Worm (Caenorhabditis elegans) whole organism, late embryonic: Measurements from ENCODE around the gene cdc-25.4.
A peak's percentile ranks its signal among the peaks of the same experiment; 100 is the strongest.

Source experiments
- C08G9.2 ChIP-seq: sonication (generic microtip); optimal IDR thresholded peaks from 2 replicates; lab custom pipeline; 2016; ENCODE audit warnings: mild to moderate bottlenecking, missing genetic modification characterization, moderate library complexity, missing compliant biosample characterization
- ceh-24 ChIP-seq: sonication (generic microtip); optimal IDR thresholded peaks from 2 replicates; lab custom pipeline; 2016; ENCODE audit warnings: mild to moderate bottlenecking, missing genetic modification characterization, missing compliant biosample characterization
- che-1 ChIP-seq: sonication (generic microtip); optimal IDR thresholded peaks from 2 replicates; lab custom pipeline; 2016; ENCODE audit warnings: mild to moderate bottlenecking, missing genetic modification characterization, missing compliant biosample characterization
- dmd-4 ChIP-seq: sonication (generic microtip); optimal IDR thresholded peaks from 2 replicates; lab custom pipeline; 2016; ENCODE audit warnings: borderline replicate concordance, missing genetic modification characterization, missing compliant biosample characterization
- fax-1 ChIP-seq: sonication (generic microtip); optimal IDR thresholded peaks from 2 replicates; lab custom pipeline; 2016; ENCODE audit warnings: missing genotype, missing genetic modification characterization, missing compliant biosample characterization
- lim-6 ChIP-seq: sonication (generic microtip); optimal IDR thresholded peaks from 2 replicates; lab custom pipeline; 2016; ENCODE audit warnings: missing genetic modification characterization, missing compliant biosample characterization
- mec-3 ChIP-seq: sonication (generic microtip); optimal IDR thresholded peaks from 2 replicates; lab custom pipeline; 2016; ENCODE audit warnings: borderline replicate concordance, missing genetic modification characterization, missing compliant biosample characterization
- nfya-1 ChIP-seq: sonication (generic microtip); optimal IDR thresholded peaks from 2 replicates; lab custom pipeline; 2017; ENCODE audit warnings: missing genetic modification characterization, mild to moderate bottlenecking, missing compliant biosample characterization, antibody characterized with exemption, moderate library complexity
- nhr-232 ChIP-seq: sonication (generic microtip); optimal IDR thresholded peaks from 2 replicates; lab custom pipeline; 2016; ENCODE audit warnings: missing genetic modification characterization, missing compliant biosample characterization
- npax-4 ChIP-seq: sonication (generic microtip); optimal IDR thresholded peaks from 2 replicates; lab custom pipeline; 2016; ENCODE audit warnings: missing genetic modification characterization, missing compliant biosample characterization
- pha-2 ChIP-seq: sonication (generic microtip); optimal IDR thresholded peaks from 2 replicates; lab custom pipeline; 2017; ENCODE audit warnings: mild to moderate bottlenecking, missing genetic modification characterization, missing compliant biosample characterization
- ref-2 ChIP-seq: sonication (generic microtip); optimal IDR thresholded peaks from 2 replicates; lab custom pipeline; 2016; ENCODE audit warnings: missing genetic modification characterization, missing compliant biosample characterization
- sdc-2 ChIP-seq: sonication (generic microtip); optimal IDR thresholded peaks from 2 replicates; lab custom pipeline; 2016; ENCODE audit warnings: missing genotype, missing genetic modification characterization, missing compliant biosample characterization
- sox-2 ChIP-seq: fragments of 200-800 bp; sonication (Bioruptor generic); IDR thresholded peaks from 2 replicates; pipeline ENCODE4 v1.3.6; 2022; ENCODE audit warnings: missing genetic modification reagents, missing genetic modification characterization, missing compliant biosample characterization
- unc-3 ChIP-seq, 2 experiments: fragments of 200-800 bp in 1 of 2; sonication (Bioruptor generic) in 1 of 2; sonication (generic microtip) in 1 of 2; conservative IDR thresholded peaks in 1 of 2; optimal IDR thresholded peaks in 1 of 2; 2 replicates each; pipeline versions ENCODE4 v1.3.6 to Lab custom; 2016 to 2022; ENCODE audit warnings: missing compliant biosample characterization in 2 of 2, missing genetic modification characterization in 2 of 2, missing genetic modification reagents in 1 of 2
- unc-55 ChIP-seq: sonication (generic microtip); optimal IDR thresholded peaks from 2 replicates; lab custom pipeline; 2017; ENCODE audit warnings: missing biosample characterization, missing genetic modification reagents, missing genetic modification characterization
- zip-5 ChIP-seq: sonication (generic microtip); optimal IDR thresholded peaks from 2 replicates; lab custom pipeline; 2016; ENCODE audit warnings: missing genetic modification characterization, missing compliant biosample characterization
- ztf-16 ChIP-seq: sonication (generic microtip); optimal IDR thresholded peaks from 2 replicates; lab custom pipeline; 2017; ENCODE audit warnings: missing genetic modification characterization, missing compliant biosample characterization

Gene cdc-25.4

DNA sequence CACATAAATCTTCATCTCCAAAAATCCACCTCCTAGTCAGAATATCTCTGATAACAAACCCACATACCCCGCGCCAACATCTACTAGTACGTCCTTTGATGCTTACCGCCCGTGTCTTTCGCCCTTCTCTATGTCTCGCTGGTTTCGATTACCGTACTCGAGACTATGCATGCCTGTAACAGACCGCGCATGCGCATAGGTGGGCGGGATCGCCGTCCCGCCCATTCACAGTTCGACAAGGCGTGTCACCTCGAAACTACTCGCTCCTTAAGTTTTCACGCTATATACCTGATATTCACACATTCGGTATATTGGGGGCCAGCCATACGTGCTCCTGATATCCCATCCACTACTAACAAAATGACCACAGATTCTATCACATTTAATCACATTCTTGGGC, 42.8 kb downstream of the cdc-25.4 start, which contains the start of gene pax-3:
Gene pax-3, plus strand, starts transcription at position 83 of the 400 bp plus-strand sequence.
- TF ChIP-seq ceh-24 = no peak
- TF ChIP-seq nfya-1 (tag; lab: Kevin White, UChicago) = peak; percentile 69
- TF ChIP-seq, all 69 proteins: peak for 1

DNA sequence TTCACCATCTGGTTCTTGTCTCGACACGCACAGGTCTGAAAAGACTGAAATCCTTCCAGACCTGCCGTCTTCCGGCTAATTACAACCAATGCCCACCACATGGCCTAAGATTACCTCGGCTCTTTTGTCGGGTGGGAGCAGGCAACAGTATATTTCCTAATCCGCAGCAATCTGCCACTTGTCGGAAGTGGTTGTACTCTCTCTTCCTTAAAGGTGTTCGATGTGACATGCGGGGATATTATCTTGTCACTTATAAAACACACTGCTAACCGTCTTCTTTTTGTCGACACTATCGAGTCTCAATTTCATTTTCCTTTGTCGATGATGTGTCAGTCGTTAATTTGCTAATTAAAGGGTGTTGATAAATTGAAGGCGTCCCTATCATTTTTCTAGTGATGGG, 45.2 kb downstream of the cdc-25.4 start, which contains the start of gene F27E5.3:
Gene F27E5.3, minus strand, starts transcription at position 101 of the 400 bp plus-strand sequence.
- no peak for TF ChIP-seq unc-55 (GFP tag; lab: Kevin White, UChicago)
- TF ChIP-seq fax-1 (tag; lab: Kevin White, UChicago) = no peak
- no peak for TF ChIP-seq C08G9.2 (tag; lab: Kevin White, UChicago)
- TF ChIP-seq ztf-16 = no peak
- no peak for TF ChIP-seq ref-2 (tag; lab: Kevin White, UChicago)
- no peak for TF ChIP-seq unc-3 (GFP tag; conservative IDR thresholded peaks at IDR 0.05; lab: Robert Waterston, UW)
- TF ChIP-seq unc-3 (tag; optimal IDR thresholded peaks at IDR 0.05; lab: Kevin White, UChicago) = no peak
- TF ChIP-seq zip-5 (tag; lab: Kevin White, UChicago) = no peak
- no peak for TF ChIP-seq sox-2 (GFP tag; lab: Robert Waterston, UW)
- no peak for TF ChIP-seq nhr-232 (tag; lab: Kevin White, UChicago)
- TF ChIP-seq che-1 (tag; lab: Kevin White, UChicago) = no peak
- no peak for TF ChIP-seq pha-2 (tag; lab: Kevin White, UChicago)
- TF ChIP-seq sdc-2 (tag; lab: Kevin White, UChicago) = no peak
- TF ChIP-seq lim-6 (tag; lab: Kevin White, UChicago) = no peak
- TF ChIP-seq mec-3 = no peak
- no peak for TF ChIP-seq npax-4 (tag; lab: Kevin White, UChicago)

ce11 chrII:10139177-10139640, 50.1 kb downstream of the cdc-25.4 start, which contains the start of gene asah-2:
Gene asah-2, plus strand, starts transcription at chrII:10139590.
- TF ChIP-seq dmd-4 (tag; lab: Kevin White, UChicago) = no peak
